Worm (Caenorhabditis elegans) whole organism, L4 larva: ENCODE measurements around the gene B0280.9.
A peak's percentile ranks its signal among the peaks of the same experiment; 100 is the strongest.

Source experiments
- D1046.2 ChIP-seq: fragments of 200-800 bp; sonication (Bioruptor generic); IDR thresholded peaks from 2 replicates; pipeline ENCODE4 v1.3.6; 2022; ENCODE audit warnings: missing genetic modification characterization, missing compliant biosample characterization
- F49E8.2 ChIP-seq: sonication (generic microtip); optimal IDR thresholded peaks from 2 replicates; lab custom pipeline; 2016; ENCODE audit warnings: missing compliant biosample characterization, mild to moderate bottlenecking, missing genetic modification characterization, borderline replicate concordance
- T20F7.1 ChIP-seq: fragments of 200-800 bp; sonication (Bioruptor generic); optimal IDR thresholded peaks from 2 replicates; lab custom pipeline; 2018; ENCODE audit warnings: mild to moderate bottlenecking, missing genetic modification characterization, missing compliant biosample characterization
- Y105C5A.15 ChIP-seq: fragments of 200-800 bp; sonication (Bioruptor generic); IDR thresholded peaks from 2 replicates; pipeline ENCODE4 v1.3.6; 2022; ENCODE audit warnings: missing genetic modification characterization, missing compliant biosample characterization
- Y5F2A.4 ChIP-seq: fragments of 200-800 bp; sonication (Bioruptor generic); optimal IDR thresholded peaks from 2 replicates; lab custom pipeline; 2018; ENCODE audit warnings: mild to moderate bottlenecking, missing genetic modification characterization, missing compliant biosample characterization
- aha-1 ChIP-seq: fragments of 150-350 bp; peaks from one replicate; lab custom pipeline; 2014; ENCODE audit warnings: missing biosample characterization, missing genetic modification characterization
- aly-2 ChIP-seq: sonication (generic microtip); optimal IDR thresholded peaks from 2 replicates; lab custom pipeline; 2018; ENCODE audit warnings: missing biosample characterization, missing genetic modification characterization
- ceh-28 ChIP-seq: fragments of 150-350 bp; optimal IDR thresholded peaks from 2 replicates; lab custom pipeline; 2014; ENCODE audit warnings: missing biosample characterization, missing genetic modification reagents, missing genetic modification characterization
- ceh-32 ChIP-seq: sonication (generic microtip); optimal IDR thresholded peaks from 2 replicates; lab custom pipeline; 2016; ENCODE audit warnings: mild to moderate bottlenecking, missing genetic modification characterization, missing compliant biosample characterization; ENCODE audit not compliant: poor library complexity
- ceh-82 ChIP-seq: sonication (generic microtip); optimal IDR thresholded peaks from 2 replicates; lab custom pipeline; 2017; ENCODE audit warnings: missing biosample characterization, missing genetic modification characterization
- ctbp-1 ChIP-seq: fragments of 200-800 bp; sonication (Bioruptor generic); IDR thresholded peaks from 2 replicates; pipeline ENCODE4 v1.3.6; 2022; ENCODE audit warnings: missing genetic modification reagents, missing genetic modification characterization, missing compliant biosample characterization
- daf-19 ChIP-seq: fragments of 200-800 bp; sonication (Bioruptor generic); conservative IDR thresholded peaks from 2 replicates; pipeline ENCODE4 v1.3.6; 2022; ENCODE audit warnings: missing genetic modification characterization, missing compliant biosample characterization
- daf-8 ChIP-seq: fragments of 200-800 bp; sonication (Bioruptor generic); IDR thresholded peaks from 2 replicates; pipeline ENCODE4 v1.3.6; 2022; ENCODE audit warnings: missing genetic modification characterization, missing compliant biosample characterization
- dmd-6 ChIP-seq: fragments of 200-800 bp; sonication (Bioruptor generic); IDR thresholded peaks from 2 replicates; pipeline ENCODE4 v1.3.6; 2022; ENCODE audit warnings: missing genetic modification reagents, missing genetic modification characterization, missing compliant biosample characterization
- dmd-8 ChIP-seq: fragments of 200-800 bp; sonication (Bioruptor generic); IDR thresholded peaks from 2 replicates; pipeline ENCODE4 v1.3.6; 2022; ENCODE audit warnings: missing genetic modification characterization, missing compliant biosample characterization
- dmd-9 ChIP-seq: fragments of 200-800 bp; sonication (Bioruptor generic); IDR thresholded peaks from 2 replicates; pipeline ENCODE4 v1.3.6; 2022; ENCODE audit warnings: missing genetic modification reagents, missing genetic modification characterization, missing compliant biosample characterization
- dpl-1 ChIP-seq: fragments of 150-350 bp; optimal IDR thresholded peaks from 2 replicates; lab custom pipeline; 2014; ENCODE audit warnings: missing biosample characterization, missing genetic modification reagents, missing genetic modification characterization
- dve-1 ChIP-seq: sonication (generic microtip); optimal IDR thresholded peaks from 2 replicates; lab custom pipeline; 2017; ENCODE audit warnings: antibody characterized with exemption, mild to moderate bottlenecking, missing genetic modification characterization, missing compliant biosample characterization; ENCODE audit not compliant: insufficient read depth
- egl-27 ChIP-seq: sonication (generic microtip); optimal IDR thresholded peaks from 3 replicates; lab custom pipeline; 2017; ENCODE audit warnings: missing biosample characterization, missing genetic modification reagents, missing genetic modification characterization
- egl-43 ChIP-seq: fragments of 200-800 bp; sonication (Bioruptor generic); IDR thresholded peaks from 2 replicates; pipeline ENCODE4 v1.3.6; 2022; ENCODE audit warnings: missing genetic modification reagents, missing genetic modification characterization, missing compliant biosample characterization
- fkh-10 ChIP-seq: fragments of 150-350 bp; optimal IDR thresholded peaks from 2 replicates; lab custom pipeline; 2014; ENCODE audit warnings: missing biosample characterization, missing genetic modification reagents, missing genetic modification characterization
- fos-1 ChIP-seq: fragments of 150-350 bp; optimal IDR thresholded peaks from 2 replicates; lab custom pipeline; 2014; ENCODE audit warnings: missing biosample characterization, missing genetic modification characterization
- hif-1 ChIP-seq, 2 experiments: sonication (generic microtip); optimal IDR thresholded peaks; 2 replicates each; lab custom pipeline; 2016 to 2017; ENCODE audit warnings: missing compliant biosample characterization in 2 of 2, missing genetic modification characterization in 2 of 2, missing genetic modification reagents in 2 of 2, missing genotype in 2 of 2, mild to moderate bottlenecking in 1 of 2
- jun-1 ChIP-seq: fragments of 150-350 bp; optimal IDR thresholded peaks from 2 replicates; lab custom pipeline; 2014; ENCODE audit warnings: missing biosample characterization, missing genetic modification reagents, missing genetic modification characterization
- lin-1 ChIP-seq: fragments of 200-800 bp; sonication (Bioruptor generic); IDR thresholded peaks from 2 replicates; pipeline ENCODE4 v1.3.6; 2022; ENCODE audit warnings: missing genetic modification reagents, missing genetic modification characterization, missing compliant biosample characterization
- lin-15B ChIP-seq: fragments of 150-350 bp; sonication (generic microtip); optimal IDR thresholded peaks from 3 replicates; lab custom pipeline; 2014; ENCODE audit warnings: missing biosample characterization, missing genetic modification characterization
- lin-29 ChIP-seq: fragments of 200-800 bp; sonication (Bioruptor generic); IDR thresholded peaks from 2 replicates; pipeline ENCODE4 v1.3.6; 2022; ENCODE audit warnings: missing genetic modification reagents, missing genetic modification characterization, missing compliant biosample characterization
- lin-38 ChIP-seq: fragments of 200-800 bp; sonication (Bioruptor generic); IDR thresholded peaks from 2 replicates; pipeline ENCODE4 v1.3.6; 2022; ENCODE audit warnings: missing genetic modification reagents, missing genetic modification characterization, missing compliant biosample characterization
- lin-39 ChIP-seq: fragments of 150-350 bp; optimal IDR thresholded peaks from 2 replicates; lab custom pipeline; 2014; ENCODE audit warnings: missing biosample characterization, missing genetic modification reagents, missing genetic modification characterization
- lir-3 ChIP-seq: sonication (generic microtip); optimal IDR thresholded peaks from 2 replicates; lab custom pipeline; 2016; ENCODE audit warnings: mild to moderate bottlenecking, missing genetic modification characterization, missing compliant biosample characterization
- lsy-2 ChIP-seq, 2 experiments: fragments of 150-350 bp in 1 of 2; sonication (generic microtip) in 1 of 2; optimal IDR thresholded peaks; 2 replicates each; lab custom pipeline; 2014 to 2017; ENCODE audit warnings: missing biosample characterization in 2 of 2, missing genetic modification characterization in 2 of 2
- mdt-29 ChIP-seq: fragments of 200-800 bp; sonication (Bioruptor generic); IDR thresholded peaks from 2 replicates; pipeline ENCODE4 v1.3.6; 2022; ENCODE audit warnings: missing genetic modification reagents, missing genetic modification characterization, missing compliant biosample characterization
- mes-2 ChIP-seq: sonication (generic microtip); optimal IDR thresholded peaks from 2 replicates; lab custom pipeline; 2016; ENCODE audit warnings: missing genotype, mild to moderate bottlenecking, missing genetic modification characterization, missing compliant biosample characterization; ENCODE audit not compliant: poor library complexity, severe bottlenecking
- mxl-2 ChIP-seq: fragments of 200-800 bp; sonication (Bioruptor generic); conservative IDR thresholded peaks from 2 replicates; pipeline ENCODE4 v1.3.6; 2022; ENCODE audit warnings: missing genetic modification reagents, missing genetic modification characterization, missing compliant biosample characterization
- nhr-11 ChIP-seq: fragments of 150-350 bp; optimal IDR thresholded peaks from 2 replicates; lab custom pipeline; 2014; ENCODE audit warnings: missing biosample characterization, missing genetic modification characterization
- nhr-76 ChIP-seq: fragments of 150-350 bp; optimal IDR thresholded peaks from 2 replicates; lab custom pipeline; 2014; ENCODE audit warnings: missing biosample characterization, missing genetic modification characterization
- pha-4 ChIP-seq, 2 experiments: fragments of 150-350 bp in 1 of 2; fragments of 200-800 bp in 1 of 2; sonication (Bioruptor generic) in 1 of 2; IDR thresholded peaks in 1 of 2; optimal IDR thresholded peaks in 1 of 2; 2 replicates each; pipeline versions ENCODE4 v1.3.6 to Lab custom; 2014 to 2022; ENCODE audit warnings: missing genetic modification characterization in 2 of 2, missing genetic modification reagents in 2 of 2, missing biosample characterization in 1 of 2, missing compliant biosample characterization in 1 of 2
- pqm-1 ChIP-seq: sonication (generic microtip); optimal IDR thresholded peaks from 2 replicates; lab custom pipeline; 2017; ENCODE audit warnings: missing biosample characterization, missing genetic modification characterization
- saeg-2 ChIP-seq: fragments of 200-800 bp; sonication (Bioruptor generic); IDR thresholded peaks from 2 replicates; pipeline ENCODE4 v1.3.6; 2022; ENCODE audit warnings: missing genetic modification reagents, missing genetic modification characterization, missing compliant biosample characterization
- sdz-12 ChIP-seq: fragments of 200-800 bp; sonication (Bioruptor generic); optimal IDR thresholded peaks from 2 replicates; lab custom pipeline; 2018; ENCODE audit warnings: mild to moderate bottlenecking, missing genetic modification characterization, missing compliant biosample characterization
- set-16 ChIP-seq: fragments of 200-800 bp; sonication (Bioruptor generic); IDR thresholded peaks from 2 replicates; pipeline ENCODE4 v1.3.6; 2022; ENCODE audit warnings: missing genetic modification reagents, missing genetic modification characterization, missing compliant biosample characterization
- snpc-4 ChIP-seq: fragments of 150-350 bp; optimal IDR thresholded peaks from 2 replicates; lab custom pipeline; 2014; ENCODE audit warnings: missing biosample characterization, missing genetic modification characterization
- spr-3 ChIP-seq: fragments of 200-800 bp; sonication (Bioruptor generic); optimal IDR thresholded peaks from 2 replicates; lab custom pipeline; 2018; ENCODE audit warnings: mild to moderate bottlenecking, missing genetic modification characterization, missing compliant biosample characterization
- tra-1 ChIP-seq: fragments of 200-800 bp; sonication (Bioruptor generic); IDR thresholded peaks from 2 replicates; pipeline ENCODE4 v1.3.6; 2022; ENCODE audit warnings: missing genetic modification reagents, missing genetic modification characterization, missing compliant biosample characterization
- unc-39 ChIP-seq: sonication (generic microtip); optimal IDR thresholded peaks from 2 replicates; lab custom pipeline; 2017; ENCODE audit warnings: missing biosample characterization, missing genetic modification characterization
- vab-7 ChIP-seq: fragments of 200-800 bp; sonication (Bioruptor generic); IDR thresholded peaks from 2 replicates; pipeline ENCODE4 v1.3.6; 2022; ENCODE audit warnings: missing genetic modification reagents, missing genetic modification characterization, missing compliant biosample characterization
- zfp-2 ChIP-seq: sonication (generic microtip); optimal IDR thresholded peaks from 2 replicates; lab custom pipeline; 2016; ENCODE audit warnings: mild to moderate bottlenecking, missing genetic modification characterization, missing compliant biosample characterization
- zfp-3 ChIP-seq: fragments of 200-800 bp; sonication (Bioruptor generic); conservative IDR thresholded peaks from 2 replicates; pipeline ENCODE4 v1.3.6; 2022; ENCODE audit warnings: missing genetic modification reagents, missing genetic modification characterization, missing compliant biosample characterization
- zip-11 ChIP-seq: fragments of 200-800 bp; sonication (Bioruptor generic); IDR thresholded peaks from 2 replicates; pipeline ENCODE4 v1.3.6; 2022; ENCODE audit warnings: missing genetic modification characterization, missing compliant biosample characterization
- zip-2 ChIP-seq: fragments of 150-350 bp; optimal IDR thresholded peaks from 2 replicates; lab custom pipeline; 2014; ENCODE audit warnings: missing biosample characterization, missing genetic modification characterization
- ztf-11 ChIP-seq: fragments of 150-350 bp; optimal IDR thresholded peaks from 2 replicates; lab custom pipeline; 2014; ENCODE audit warnings: missing biosample characterization, missing genetic modification characterization

The B0280.9 gene

ce11 chrIII:7155631-7156030 lies 32.9 kb upstream of the B0280.9 start (continued):
- TF ChIP-seq zfp-2 (tag; lab: Kevin White, UChicago) (peak; percentile 54), jun-1 (tag; lab: Kevin White, UChicago) (peak; percentile 82), tra-1 (GFP tag; lab: Robert Waterston, UW) (peak; percentile 63), lin-1 (peak; percentile 95), ceh-82 (tag; lab: Kevin White, UChicago) (no peak), zip-2 (tag; lab: Kevin White, UChicago) (peak; percentile 59), lsy-2 (tag; optimal IDR thresholded peaks at IDR 0.05; lab: Kevin White, UChicago) (peak; percentile 88 to 90), fos-1 (tag; lab: Kevin White, UChicago) (peak; percentile 57), nhr-11 (tag; lab: Kevin White, UChicago) (peak; percentile 81), ceh-28 (tag; lab: Kevin White, UChicago) (peak; percentile 27), egl-27 (tag; lab: Kevin White, UChicago) (no peak), pha-4 (GFP tag; IDR thresholded peaks at IDR 0.05; lab: Robert Waterston, UW) (peak; percentile 78), pha-4 (tag; optimal IDR thresholded peaks at IDR 0.05; lab: Kevin White, UChicago) (peak; percentile 96), spr-3 (GFP tag; lab: Kevin White, UChicago) (peak; percentile 20), F49E8.2 (tag; lab: Kevin White, UChicago) (no peak), aha-1 (tag; lab: Kevin White, UChicago) (peak; percentile 93), saeg-2 (GFP tag; lab: Robert Waterston, UW) (peak; percentile 83), dve-1 (tag; lab: Kevin White, UChicago) (peak; percentile 92), ztf-11 (tag; lab: Kevin White, UChicago) (no peak), lin-29 (GFP tag; lab: Robert Waterston, UW) (0 out of 2 replicates have a peak, but pooled peaks have one; percentile 18), snpc-4 (tag; lab: Kevin White, UChicago) (no peak), nhr-76 (tag; lab: Kevin White, UChicago) (peak; percentile 54), pqm-1 (tag; lab: Kevin White, UChicago) (peak; percentile 39), hif-1 (tag; optimal IDR thresholded peaks at IDR 0.05; lab: Kevin White, UChicago) (peak; percentile 23 to 82), ctbp-1 (GFP tag; lab: Robert Waterston, UW) (peak; percentile 97), aly-2 (no peak), set-16 (GFP tag; lab: Robert Waterston, UW) (peak; percentile 67), lin-39 (tag; lab: Kevin White, UChicago) (no peak), mes-2 (peak; percentile 85), zip-11 (GFP tag; lab: Robert Waterston, UW) (no peak), lir-3 (tag; lab: Kevin White, UChicago) (peak; percentile 40), daf-19 (no peak), dmd-6 (GFP tag; lab: Robert Waterston, UW) (peak; percentile 90), dmd-9 (GFP tag; lab: Robert Waterston, UW) (peak; percentile 64; the same call in 1 of the 2 replicates), D1046.2 (no peak), ceh-32 (tag; lab: Kevin White, UChicago) (peak; percentile 43), lin-15B (tag; lab: Kevin White, UChicago) (no peak), dpl-1 (GFP tag; lab: Kevin White, UChicago) (peak; percentile 74), Y105C5A.15 (GFP tag; lab: Robert Waterston, UW) (no peak), lin-38 (GFP tag; lab: Robert Waterston, UW) (peak; percentile 69), vab-7 (no peak), egl-43 (GFP tag; lab: Robert Waterston, UW) (peak; percentile 81), mxl-2 (GFP tag; lab: Robert Waterston, UW) (no peak), zfp-3 (GFP tag; lab: Robert Waterston, UW) (0 out of 2 replicates have a peak, but pooled peaks have one; percentile 46), Y5F2A.4 (GFP tag; lab: Kevin White, UChicago) (peak; percentile 26), fkh-10 (GFP tag; lab: Kevin White, UChicago) (peak; percentile 96), unc-39 (tag; lab: Kevin White, UChicago) (no peak), T20F7.1 (GFP tag; lab: Kevin White, UChicago) (peak; percentile 77), daf-8 (no peak), dmd-8 (GFP tag; lab: Robert Waterston, UW) (no peak), sdz-12 (GFP tag; lab: Kevin White, UChicago) (no peak), mdt-29 (GFP tag; lab: Robert Waterston, UW) (peak; percentile 77)
